Fruit fly (Drosophila melanogaster): Measurements from ENCODE around the gene gny.

gny gene

dm6 chr2L:10430802-10431476 lies 51.0 kb downstream of the gny start, which contains the start of the genes Bug22 and TfIIB (continued):
- TF ChIP-seq vfl (GFP tag; optimal IDR thresholded peaks at IDR 0.05) (peak; percentile 68), Dek (tag; optimal IDR thresholded peaks at IDR 0.05) (peak; percentile 76), Mes4 (GFP tag; optimal IDR thresholded peaks at IDR 0.05) (peak; percentile 58), sens-2 (GFP tag; IDR thresholded peaks at IDR 0.05) (no peak), chm (GFP tag; IDR thresholded peaks at IDR 0.05) (peak; percentile 65; the same call in 1 of the 2 replicates), CG10543 (GFP tag; optimal IDR thresholded peaks at IDR 0.05) (peak; percentile 80), Doc2 (GFP tag; IDR thresholded peaks at IDR 0.05) (no peak), zen (tag; optimal IDR thresholded peaks at IDR 0.05) (peak; percentile 46), tna (GFP tag; IDR thresholded peaks at IDR 0.05; ENCODE audit: partially characterized antibody) (no peak), CG17802 (tag; optimal IDR thresholded peaks at IDR 0.05) (peak; percentile 84), pho (GFP tag; optimal IDR thresholded peaks at IDR 0.05) (peak; percentile 69), CG2129 (GFP tag; IDR thresholded peaks at IDR 0.05; ENCODE audit: partially characterized antibody) (no peak), CG7556 (GFP tag; optimal IDR thresholded peaks at IDR 0.05) (peak; percentile 69), C15 (GFP tag; IDR thresholded peaks at IDR 0.05) (no peak), CG2889 (GFP tag; IDR thresholded peaks at IDR 0.05) (peak; percentile 64; the same call in 1 of the 3 replicates), trh (GFP tag; optimal IDR thresholded peaks at IDR 0.05) (peak; percentile 24), twi (tag; optimal IDR thresholded peaks at IDR 0.05) (peak; percentile 32), Usf (GFP tag; optimal IDR thresholded peaks at IDR 0.05) (no peak), CG8281 (tag; optimal IDR thresholded peaks at IDR 0.05) (no peak), mam (GFP tag; optimal IDR thresholded peaks at IDR 0.05) (peak; percentile 77), CG1024 (GFP tag; IDR thresholded peaks at IDR 0.05) (peak; percentile 73), exex (tag; optimal IDR thresholded peaks at IDR 0.05) (peak; percentile 13), CG7372 (GFP tag; IDR thresholded peaks at IDR 0.05) (peak; percentile 17; the same call in 1 of the 2 replicates), en (GFP tag; optimal IDR thresholded peaks at IDR 0.05) (no peak), tll (GFP tag; optimal IDR thresholded peaks at IDR 0.05) (peak in 1 of 2 experiments; percentile 50), tio (GFP tag; optimal IDR thresholded peaks at IDR 0.05) (no peak), CG11695 (GFP tag; IDR thresholded peaks at IDR 0.05) (no peak), Hmx (GFP tag; optimal IDR thresholded peaks at IDR 0.05) (peak; percentile 26), CG1233 (GFP tag; optimal IDR thresholded peaks at IDR 0.05) (peak; percentile 66), CG5245 (GFP tag; optimal IDR thresholded peaks at IDR 0.05) (peak; percentile 67), psq (GFP tag; optimal IDR thresholded peaks at IDR 0.05) (peak; percentile 39), CG18262 (tag; optimal IDR thresholded peaks at IDR 0.05) (peak; percentile 72), disco-r (GFP tag; optimal IDR thresholded peaks at IDR 0.05) (no peak), hb (GFP tag; IDR thresholded peaks at IDR 0.05; ENCODE audit: partially characterized antibody) (no peak), sim (GFP tag; IDR thresholded peaks at IDR 0.05) (no peak), zf30C (GFP tag; optimal IDR thresholded peaks at IDR 0.05) (no peak), otp (GFP tag; IDR thresholded peaks at IDR 0.05) (peak; percentile 78; the same call in 2 of the 3 replicates), CG31224 (GFP tag; IDR thresholded peaks at IDR 0.05) (peak; percentile 38; the same call in 1 of the 2 replicates), CG3847 (GFP tag; IDR thresholded peaks at IDR 0.05) (peak; percentile 73), bcd (GFP tag; optimal IDR thresholded peaks at IDR 0.05) (no peak), tx (GFP tag; optimal IDR thresholded peaks at IDR 0.05) (peak; percentile 46), CG8359 (GFP tag; optimal IDR thresholded peaks at IDR 0.05; ENCODE audit: borderline replicate concordance) (no peak), dimm (GFP tag; IDR thresholded peaks at IDR 0.05) (no peak), CG14050 (GFP tag; IDR thresholded peaks at IDR 0.05) (no peak), corto (GFP tag; optimal IDR thresholded peaks at IDR 0.05) (no peak), cato (GFP tag; optimal IDR thresholded peaks at IDR 0.05; ENCODE audit: borderline replicate concordance) (peak; percentile 33), ind (GFP tag; optimal IDR thresholded peaks at IDR 0.05) (peak; percentile 74), Opbp (GFP tag; IDR thresholded peaks at IDR 0.05; ENCODE audit: partially characterized antibody) (no peak), Ets97D (GFP tag; optimal IDR thresholded peaks at IDR 0.05) (peak; percentile 70)
